Fruit fly (Drosophila melanogaster) whole organism, embryonic: ENCODE data around the gene Pits.

Experiments
- CG10147 ChIP-seq: fragments of 200-800 bp; sonication (Bioruptor generic); optimal IDR thresholded peaks from 2 replicates; lab custom pipeline; 2019; ENCODE audit warnings: missing biosample characterization, mild to moderate bottlenecking, missing genetic modification characterization, moderate library complexity
- CG10366 ChIP-seq: fragments of 200-800 bp; sonication (Bioruptor generic); IDR thresholded peaks from 2 replicates; pipeline ENCODE4 v1.3.6; 2022; ENCODE audit warnings: missing biosample characterization, missing genetic modification characterization
- CG12155 ChIP-seq: fragments of 200-800 bp; sonication (Bioruptor generic); optimal IDR thresholded peaks from 3 replicates; lab custom pipeline; 2016; ENCODE audit warnings: missing biosample characterization, missing genetic modification characterization
- CG1529 ChIP-seq: fragments of 200-800 bp; sonication (Bioruptor generic); optimal IDR thresholded peaks from 3 replicates; lab custom pipeline; 2018; ENCODE audit warnings: missing biosample characterization, missing genetic modification characterization
- CG15601 ChIP-seq: fragments of 200-800 bp; sonication (Bioruptor generic); optimal IDR thresholded peaks from 3 replicates; lab custom pipeline; 2019; ENCODE audit warnings: missing biosample characterization, mild to moderate bottlenecking, missing genetic modification characterization, moderate library complexity
- CG1602 ChIP-seq: fragments of 200-800 bp; sonication (Bioruptor generic); optimal IDR thresholded peaks from 3 replicates; lab custom pipeline; 2016; ENCODE audit warnings: missing biosample characterization, missing genetic modification characterization
- CG17385 ChIP-seq: fragments of 200-800 bp; sonication (Bioruptor generic); optimal IDR thresholded peaks from 3 replicates; lab custom pipeline; 2018; ENCODE audit warnings: missing biosample characterization, mild to moderate bottlenecking, missing genetic modification characterization
- CG17829 ChIP-seq: fragments of 200-800 bp; optimal IDR thresholded peaks from 2 replicates; lab custom pipeline; 2019; ENCODE audit warnings: missing biosample characterization, mild to moderate bottlenecking, missing genetic modification characterization, moderate library complexity
- CG18619 ChIP-seq: fragments of 200-800 bp; sonication (Bioruptor generic); optimal IDR thresholded peaks from 3 replicates; lab custom pipeline; 2017; ENCODE audit warnings: missing biosample characterization, mild to moderate bottlenecking, missing genetic modification characterization
- CG2120 ChIP-seq: fragments of 200-800 bp; sonication (Bioruptor generic); optimal IDR thresholded peaks from 3 replicates; lab custom pipeline; 2016; ENCODE audit warnings: missing biosample characterization, missing genetic modification characterization
- CG30020 ChIP-seq: fragments of 200-800 bp; optimal IDR thresholded peaks from 2 replicates; lab custom pipeline; 2019; ENCODE audit warnings: missing biosample characterization, mild to moderate bottlenecking, missing genetic modification characterization, moderate library complexity
- CG31224 ChIP-seq: fragments of 200-800 bp; sonication (Bioruptor generic); IDR thresholded peaks from 2 replicates; pipeline ENCODE4 v1.3.6; 2022; ENCODE audit warnings: missing biosample characterization, missing genetic modification characterization
- CG4617 ChIP-seq: fragments of 200-800 bp; sonication (Bioruptor generic); optimal IDR thresholded peaks from 3 replicates; lab custom pipeline; 2016; ENCODE audit warnings: missing biosample characterization, missing genetic modification characterization, borderline replicate concordance
- CG5180 ChIP-seq: fragments of 200-800 bp; sonication (Bioruptor generic); optimal IDR thresholded peaks from 3 replicates; lab custom pipeline; 2017; ENCODE audit warnings: missing biosample characterization, missing genetic modification characterization, mild to moderate bottlenecking, moderate library complexity, missing genetic modification reagents
- D ChIP-seq, 2 experiments: fragments of 200-800 bp in 1 of 2; fragments of >200 bp in 1 of 2; sonication (Bioruptor generic) in 1 of 2; optimal IDR thresholded peaks; 2 replicates in 1 of 2; 3 replicates in 1 of 2; lab custom pipeline; 2017; ENCODE audit warnings: mild to moderate bottlenecking in 1 of 2, missing biosample characterization in 1 of 2, missing genetic modification characterization in 1 of 2, missing genetic modification reagents in 1 of 2
- D19B ChIP-seq: fragments of 200-800 bp; sonication (Bioruptor generic); optimal IDR thresholded peaks from 2 replicates; lab custom pipeline; 2017; ENCODE audit warnings: missing biosample characterization, mild to moderate bottlenecking, missing genetic modification characterization
- Dp ChIP-seq: fragments of 200-800 bp; sonication (Bioruptor generic); optimal IDR thresholded peaks from 2 replicates; lab custom pipeline; 2018; ENCODE audit warnings: missing biosample characterization, mild to moderate bottlenecking, missing genetic modification characterization, moderate library complexity
- E2f1 ChIP-seq: fragments of 200-800 bp; sonication (Bioruptor generic); IDR thresholded peaks from 2 replicates; pipeline ENCODE4 v1.3.6; 2022; ENCODE audit warnings: missing biosample characterization, missing genetic modification characterization
- Eip74EF ChIP-seq, 2 experiments: fragments of 200-800 bp in 1 of 2; fragments of >200 bp in 1 of 2; sonication (Bioruptor generic) in 1 of 2; optimal IDR thresholded peaks; 2 replicates each; lab custom pipeline; 2017 to 2019; ENCODE audit warnings: missing biosample characterization in 2 of 2, missing genetic modification characterization in 2 of 2, mild to moderate bottlenecking in 1 of 2, moderate library complexity in 1 of 2
- Fer1 ChIP-seq: fragments of 200-800 bp; sonication (Bioruptor generic); optimal IDR thresholded peaks from 2 replicates; lab custom pipeline; 2017; ENCODE audit warnings: missing biosample characterization, mild to moderate bottlenecking, missing genetic modification characterization
- Fer2 ChIP-seq: fragments of 200-800 bp; sonication (Bioruptor generic); optimal IDR thresholded peaks from 2 replicates; lab custom pipeline; 2018; ENCODE audit warnings: missing biosample characterization, mild to moderate bottlenecking, missing genetic modification characterization, moderate library complexity
- Hand ChIP-seq: fragments of 200-800 bp; sonication (Bioruptor generic); optimal IDR thresholded peaks from 2 replicates; lab custom pipeline; 2017; ENCODE audit warnings: mild to moderate bottlenecking, missing biosample characterization, missing genetic modification reagents, missing genetic modification characterization
- Hr3 ChIP-seq: fragments of 200-800 bp; sonication (Bioruptor generic); optimal IDR thresholded peaks from 3 replicates; lab custom pipeline; 2016; ENCODE audit warnings: missing biosample characterization, missing genetic modification characterization
- Hr51 ChIP-seq, 2 experiments: fragments of 200-800 bp; sonication (Bioruptor generic); optimal IDR thresholded peaks; 2 replicates in 1 of 2; 3 replicates in 1 of 2; lab custom pipeline; 2016 to 2018; ENCODE audit warnings: missing biosample characterization in 2 of 2, missing genetic modification characterization in 2 of 2, mild to moderate bottlenecking in 1 of 2, moderate library complexity in 1 of 2
- Lim3 ChIP-seq: fragments of 200-800 bp; sonication (Bioruptor generic); IDR thresholded peaks from 2 replicates; pipeline ENCODE4 v1.3.6; 2022; ENCODE audit warnings: missing biosample characterization, missing genetic modification characterization
- Med ChIP-seq: fragments of 200-800 bp; sonication (Bioruptor generic); peaks from one replicate; lab custom pipeline; 2016; ENCODE audit warnings: missing biosample characterization, missing genetic modification characterization, mild to moderate bottlenecking, inconsistent platforms, moderate library complexity
- NC2β ChIP-seq: fragments of 200-800 bp; sonication (Bioruptor generic); optimal IDR thresholded peaks from 2 replicates; lab custom pipeline; 2016; ENCODE audit warnings: missing biosample characterization, missing genetic modification characterization
- Oli ChIP-seq: fragments of 200-800 bp; sonication (Bioruptor generic); optimal IDR thresholded peaks from 2 replicates; lab custom pipeline; 2018; ENCODE audit warnings: missing biosample characterization, mild to moderate bottlenecking, missing genetic modification characterization, moderate library complexity
- Pdp1 ChIP-seq, 2 experiments: fragments of 200-800 bp; sonication (Bioruptor generic); optimal IDR thresholded peaks; 3 replicates each; lab custom pipeline; 2016; ENCODE audit warnings: missing biosample characterization in 2 of 2, missing genetic modification characterization in 2 of 2, mild to moderate bottlenecking in 1 of 2, moderate library complexity in 1 of 2
- Rfx ChIP-seq: fragments of 200-800 bp; sonication (Bioruptor generic); IDR thresholded peaks from 2 replicates; pipeline ENCODE4 v1.3.6; 2022; ENCODE audit warnings: missing biosample characterization, missing genetic modification characterization
- ara ChIP-seq: fragments of 200-800 bp; sonication (Bioruptor generic); IDR thresholded peaks from 2 replicates; pipeline ENCODE4 v1.3.6; 2022; ENCODE audit warnings: missing biosample characterization, missing genetic modification characterization
- bab2 ChIP-seq: fragments of 200-800 bp; sonication (Bioruptor generic); optimal IDR thresholded peaks from 2 replicates; lab custom pipeline; 2016; ENCODE audit warnings: missing biosample characterization, missing genetic modification characterization
- bcd ChIP-seq: fragments of 200-800 bp; sonication (Bioruptor generic); optimal IDR thresholded peaks from 2 replicates; lab custom pipeline; 2017; ENCODE audit warnings: missing biosample characterization, mild to moderate bottlenecking, missing genetic modification characterization
- corto ChIP-seq: fragments of 200-800 bp; sonication (Bioruptor generic); optimal IDR thresholded peaks from 2 replicates; lab custom pipeline; 2016; ENCODE audit warnings: missing biosample characterization, mild to moderate bottlenecking, missing genetic modification characterization, moderate library complexity
- esg ChIP-seq: fragments of 200-800 bp; sonication (Bioruptor generic); conservative IDR thresholded peaks from 2 replicates; pipeline ENCODE4 v1.3.6; 2022; ENCODE audit warnings: missing biosample characterization, missing genetic modification characterization
- ewg ChIP-seq: fragments of 200-800 bp; sonication (Bioruptor generic); optimal IDR thresholded peaks from 3 replicates; lab custom pipeline; 2017; ENCODE audit warnings: mild to moderate bottlenecking, missing biosample characterization, missing genetic modification reagents, missing genetic modification characterization
- ind ChIP-seq: fragments of 200-800 bp; sonication (Bioruptor generic); optimal IDR thresholded peaks from 3 replicates; lab custom pipeline; 2016; ENCODE audit warnings: missing biosample characterization, missing genetic modification characterization
- jumu ChIP-seq: fragments of 200-800 bp; sonication (Bioruptor generic); optimal IDR thresholded peaks from 3 replicates; lab custom pipeline; 2016; ENCODE audit warnings: missing biosample characterization, missing genetic modification characterization
- ken ChIP-seq: fragments of 200-800 bp; sonication (Bioruptor generic); IDR thresholded peaks from 3 replicates; pipeline ENCODE4 v1.3.6; 2022; ENCODE audit warnings: missing biosample characterization, missing genetic modification characterization
- mirr ChIP-seq: fragments of 200-800 bp; sonication (Bioruptor generic); optimal IDR thresholded peaks from 3 replicates; lab custom pipeline; 2018; ENCODE audit warnings: missing biosample characterization, mild to moderate bottlenecking, missing genetic modification characterization
- nmo ChIP-seq: fragments of 200-800 bp; sonication (Bioruptor generic); optimal IDR thresholded peaks from 2 replicates; lab custom pipeline; 2018; ENCODE audit warnings: missing biosample characterization, mild to moderate bottlenecking, missing genetic modification characterization, moderate library complexity
- phol ChIP-seq: fragments of 200-800 bp; sonication (Bioruptor generic); optimal IDR thresholded peaks from 3 replicates; lab custom pipeline; 2018; ENCODE audit warnings: missing biosample characterization, mild to moderate bottlenecking, missing genetic modification characterization, moderate library complexity
- pum ChIP-seq: fragments of 200-800 bp; sonication (Bioruptor generic); optimal IDR thresholded peaks from 2 replicates; lab custom pipeline; 2016; ENCODE audit warnings: missing biosample characterization, missing genetic modification characterization
- sc ChIP-seq, 3 experiments: fragments of >200 bp in 2 of 3; fragments of 200-800 bp in 1 of 3; sonication (Bioruptor generic) in 1 of 3; optimal IDR thresholded peaks; 2 replicates in 2 of 3; 3 replicates in 1 of 3; lab custom pipeline; 2017; ENCODE audit warnings: mild to moderate bottlenecking in 1 of 3, missing biosample characterization in 1 of 3, missing genetic modification characterization in 1 of 3, missing genetic modification reagents in 1 of 3
- ssp ChIP-seq: fragments of 200-800 bp; sonication (Bioruptor generic); IDR thresholded peaks from 2 replicates; pipeline ENCODE4 v1.3.6; 2022; ENCODE audit warnings: missing biosample characterization, missing genetic modification characterization
- zfh1 ChIP-seq: fragments of 200-800 bp; sonication (Bioruptor generic); IDR thresholded peaks from 3 replicates; pipeline ENCODE4 v1.3.6; 2022; ENCODE audit warnings: missing biosample characterization, missing genetic modification characterization
- zfh2 ChIP-seq: fragments of 200-800 bp; sonication (Bioruptor generic); optimal IDR thresholded peaks from 2 replicates; lab custom pipeline; 2016; ENCODE audit warnings: missing biosample characterization, missing genetic modification characterization

Pits gene

dm6 chrX:12578701-12579372 is 4.2 kb downstream of the Pits start (continued):
- TF ChIP-seq Lim3 (GFP tag; lab: Robert Waterston, UW) (no peak), CG10366 (peak; percentile 29; the same call in 1 of the 2 replicates), CG5180 (GFP tag; lab: Kevin White, UChicago) (peak; percentile 46), nmo (peak; percentile 77), CG12155 (GFP tag; lab: Kevin White, UChicago) (peak; percentile 28), sc (optimal IDR thresholded peaks at IDR 0.05; lab: Kevin White, UChicago) (no peak), sc (GFP tag; optimal IDR thresholded peaks at IDR 0.05; lab: Kevin White, UChicago) (peak; percentile 64), corto (GFP tag; lab: Kevin White, UChicago) (no peak), ken (GFP tag; lab: Robert Waterston, UW) (0 out of 3 replicates have a peak, but pooled peaks have one; percentile 38), Med (GFP tag; lab: Kevin White, UChicago) (peak; percentile 71), bcd (GFP tag; lab: Kevin White, UChicago) (peak; percentile 56), Oli (tag; lab: Kevin White, UChicago) (peak; percentile 80), CG17385 (peak; percentile 40), ewg (GFP tag; lab: Kevin White, UChicago) (peak; percentile 18), E2f1 (GFP tag; lab: Robert Waterston, UW) (no peak), D19B (GFP tag; lab: Kevin White, UChicago) (peak; percentile 78), Hr3 (peak; percentile 11), mirr (GFP tag; lab: Kevin White, UChicago) (no peak), esg (GFP tag; lab: Robert Waterston, UW) (peak; percentile 33; the same call in 1 of the 2 replicates), NC2β (GFP tag; lab: Kevin White, UChicago) (no peak), CG2120 (GFP tag; lab: Kevin White, UChicago) (peak; percentile 68), phol (tag; lab: Kevin White, UChicago) (peak; percentile 79), zfh2 (GFP tag; lab: Kevin White, UChicago) (no peak), ara (GFP tag; lab: Robert Waterston, UW) (peak; percentile 40; the same call in 1 of the 2 replicates), ssp (GFP tag; lab: Robert Waterston, UW) (peak; percentile 15; the same call in 1 of the 2 replicates), Fer2 (tag; lab: Kevin White, UChicago) (no peak), jumu (no peak), CG17829 (peak; percentile 49), Fer1 (GFP tag; lab: Kevin White, UChicago) (peak; percentile 64), CG1529 (GFP tag; lab: Kevin White, UChicago) (peak; percentile 72), CG18619 (GFP tag; lab: Kevin White, UChicago) (peak; percentile 32), CG1602 (GFP tag; lab: Kevin White, UChicago) (peak; percentile 39), zfh1 (GFP tag; lab: Robert Waterston, UW) (0 out of 3 replicates have a peak, but pooled peaks have one; percentile 53), Rfx (GFP tag; lab: Robert Waterston, UW) (peak; percentile 51), ind (GFP tag; lab: Kevin White, UChicago) (peak; percentile 57), bab2 (GFP tag; lab: Kevin White, UChicago) (peak; percentile 25), Hand (peak; percentile 6), Hr51 (GFP tag; optimal IDR thresholded peaks at IDR 0.05; lab: Kevin White, UChicago) (peak in 1 of 2 experiments; percentile 80), pum (GFP tag; lab: Kevin White, UChicago) (no peak), Pdp1 (GFP tag; optimal IDR thresholded peaks at IDR 0.05; lab: Kevin White, UChicago) (peak; percentile 16 to 45), Dp (no peak), CG30020 (tag; lab: Kevin White, UChicago) (no peak), CG15601 (tag; lab: Kevin White, UChicago) (peak; percentile 65), D (optimal IDR thresholded peaks at IDR 0.05; lab: Kevin White, UChicago) (no peak), D (GFP tag; optimal IDR thresholded peaks at IDR 0.05; lab: Kevin White, UChicago) (peak; percentile 49), CG31224 (GFP tag; lab: Robert Waterston, UW) (no peak), CG4617 (GFP tag; lab: Kevin White, UChicago) (no peak), Eip74EF (GFP tag; optimal IDR thresholded peaks at IDR 0.05; lab: Kevin White, UChicago) (no peak), CG10147 (GFP tag; lab: Kevin White, UChicago) (peak; percentile 3)
